Fruit fly (Drosophila melanogaster) whole organism, embryonic: ENCODE results near the gene CG2278.

Source experiments
- CG1024 ChIP-seq: fragments of 200-800 bp; sonication (Bioruptor generic); IDR thresholded peaks from 2 replicates; pipeline ENCODE4 v1.3.6; 2022; ENCODE audit warnings: missing biosample characterization, missing genetic modification characterization
- CG10274 ChIP-seq: fragments of 200-800 bp; sonication (Bioruptor generic); optimal IDR thresholded peaks from 3 replicates; lab custom pipeline; 2017; ENCODE audit warnings: missing biosample characterization, mild to moderate bottlenecking, missing genetic modification characterization
- CG10462 ChIP-seq: fragments of 200-800 bp; sonication (Bioruptor generic); optimal IDR thresholded peaks from 2 replicates; lab custom pipeline; 2016; ENCODE audit warnings: missing biosample characterization, missing genetic modification characterization
- CG10979 ChIP-seq: fragments of 200-800 bp; sonication (Bioruptor generic); optimal IDR thresholded peaks from 2 replicates; lab custom pipeline; 2018; ENCODE audit warnings: missing biosample characterization, mild to moderate bottlenecking, missing genetic modification characterization, moderate library complexity
- CG11504 ChIP-seq: fragments of 200-800 bp; sonication (Bioruptor generic); optimal IDR thresholded peaks from 3 replicates; lab custom pipeline; 2019; ENCODE audit warnings: missing biosample characterization, mild to moderate bottlenecking, missing genetic modification characterization, moderate library complexity
- CG12391 ChIP-seq: fragments of 200-800 bp; sonication (Bioruptor generic); optimal IDR thresholded peaks from 3 replicates; lab custom pipeline; 2018; ENCODE audit warnings: missing biosample characterization, mild to moderate bottlenecking, missing genetic modification characterization, moderate library complexity
- CG15011 ChIP-seq: fragments of 200-800 bp; sonication (Bioruptor generic); optimal IDR thresholded peaks from 3 replicates; lab custom pipeline; 2018; ENCODE audit warnings: missing biosample characterization, mild to moderate bottlenecking, missing genetic modification characterization
- CG17359 ChIP-seq: fragments of 200-800 bp; sonication (Bioruptor generic); optimal IDR thresholded peaks from 3 replicates; lab custom pipeline; 2018; ENCODE audit warnings: missing biosample characterization, mild to moderate bottlenecking, missing genetic modification characterization, moderate library complexity
- CG1832 ChIP-seq: fragments of 200-800 bp; sonication (Bioruptor generic); optimal IDR thresholded peaks from 2 replicates; lab custom pipeline; 2017; ENCODE audit warnings: missing biosample characterization, mild to moderate bottlenecking, missing genetic modification characterization, inconsistent platforms
- CG18599 ChIP-seq: fragments of 200-800 bp; sonication (Bioruptor generic); optimal IDR thresholded peaks from 3 replicates; lab custom pipeline; 2017; ENCODE audit warnings: missing biosample characterization, missing genetic modification characterization, mild to moderate bottlenecking, moderate library complexity, missing genetic modification reagents
- CG2202 ChIP-seq: fragments of 200-800 bp; sonication (Bioruptor generic); optimal IDR thresholded peaks from 2 replicates; lab custom pipeline; 2018; ENCODE audit warnings: missing biosample characterization, mild to moderate bottlenecking, missing genetic modification characterization
- CG30020 ChIP-seq: fragments of 200-800 bp; optimal IDR thresholded peaks from 2 replicates; lab custom pipeline; 2019; ENCODE audit warnings: missing biosample characterization, mild to moderate bottlenecking, missing genetic modification characterization, moderate library complexity
- CG3281 ChIP-seq: fragments of 200-800 bp; sonication (Bioruptor generic); optimal IDR thresholded peaks from 3 replicates; lab custom pipeline; 2017; ENCODE audit warnings: missing biosample characterization, mild to moderate bottlenecking, missing genetic modification characterization
- CG7357 ChIP-seq: fragments of 200-800 bp; sonication (Bioruptor generic); IDR thresholded peaks from 3 replicates; pipeline ENCODE4 v1.3.6; 2022; ENCODE audit warnings: missing biosample characterization, missing genetic modification characterization
- CG9215 ChIP-seq: fragments of 200-800 bp; sonication (Bioruptor generic); IDR thresholded peaks from 2 replicates; pipeline ENCODE4 v1.3.6; 2022; ENCODE audit warnings: missing biosample characterization, missing genetic modification characterization
- CG9437 ChIP-seq: fragments of 200-800 bp; sonication (Bioruptor generic); optimal IDR thresholded peaks from 2 replicates; lab custom pipeline; 2018; ENCODE audit warnings: missing biosample characterization, mild to moderate bottlenecking, missing genetic modification characterization
- Camta ChIP-seq: fragments of 200-800 bp; sonication (Bioruptor generic); optimal IDR thresholded peaks from 2 replicates; lab custom pipeline; 2016; ENCODE audit warnings: missing biosample characterization, missing genetic modification characterization
- CoRest ChIP-seq: fragments of 200-800 bp; sonication (Bioruptor generic); optimal IDR thresholded peaks from 3 replicates; lab custom pipeline; 2018; ENCODE audit warnings: missing biosample characterization, mild to moderate bottlenecking, missing genetic modification characterization, moderate library complexity
- CrebB ChIP-seq: fragments of 200-800 bp; sonication (Bioruptor generic); optimal IDR thresholded peaks from 3 replicates; lab custom pipeline; 2018; ENCODE audit warnings: missing biosample characterization, mild to moderate bottlenecking, missing genetic modification characterization
- HLH4C ChIP-seq: fragments of 200-800 bp; sonication (Bioruptor generic); IDR thresholded peaks from 3 replicates; pipeline ENCODE4 v1.3.6; 2022; ENCODE audit warnings: missing biosample characterization, missing genetic modification characterization; ENCODE audit not compliant: partially characterized antibody
- Hr78 ChIP-seq, 2 experiments: fragments of 200-800 bp in 1 of 2; fragments of >200 bp in 1 of 2; sonication (Bioruptor generic) in 1 of 2; optimal IDR thresholded peaks; 2 replicates each; lab custom pipeline; 2017 to 2019; ENCODE audit warnings: missing biosample characterization in 2 of 2, missing genetic modification characterization in 2 of 2, mild to moderate bottlenecking in 1 of 2, moderate library complexity in 1 of 2
- Lim3 ChIP-seq: fragments of 200-800 bp; sonication (Bioruptor generic); IDR thresholded peaks from 2 replicates; pipeline ENCODE4 v1.3.6; 2022; ENCODE audit warnings: missing biosample characterization, missing genetic modification characterization
- Med ChIP-seq: fragments of 200-800 bp; sonication (Bioruptor generic); peaks from one replicate; lab custom pipeline; 2016; ENCODE audit warnings: missing biosample characterization, missing genetic modification characterization, mild to moderate bottlenecking, inconsistent platforms, moderate library complexity
- Myb ChIP-seq: fragments of 200-800 bp; sonication (Bioruptor generic); optimal IDR thresholded peaks from 2 replicates; lab custom pipeline; 2016; ENCODE audit warnings: missing biosample characterization, missing genetic modification characterization
- NK7.1 ChIP-seq: fragments of 200-800 bp; sonication (Bioruptor generic); optimal IDR thresholded peaks from 3 replicates; lab custom pipeline; 2016; ENCODE audit warnings: missing biosample characterization, missing genetic modification characterization
- Ravus ChIP-seq: fragments of 200-800 bp; sonication (Bioruptor generic); IDR thresholded peaks from 2 replicates; pipeline ENCODE4 v1.3.6; 2022; ENCODE audit warnings: missing biosample characterization, missing genetic modification characterization
- Scr ChIP-seq: fragments of 200-800 bp; sonication (Bioruptor generic); IDR thresholded peaks from 2 replicates; pipeline ENCODE4 v1.3.6; 2022; ENCODE audit warnings: missing biosample characterization, missing genetic modification characterization; ENCODE audit not compliant: partially characterized antibody
- Sox100B ChIP-seq: fragments of 200-800 bp; sonication (Bioruptor generic); optimal IDR thresholded peaks from 3 replicates; lab custom pipeline; 2018; ENCODE audit warnings: missing biosample characterization, mild to moderate bottlenecking, missing genetic modification characterization
- Tbp ChIP-seq: fragments of >200 bp; optimal IDR thresholded peaks from 2 replicates; lab custom pipeline; 2018; ENCODE audit warnings: missing biosample characterization, missing genetic modification characterization
- Xrp1 ChIP-seq: fragments of 200-800 bp; sonication (Bioruptor generic); IDR thresholded peaks from 2 replicates; pipeline ENCODE4 v1.3.6; 2022; ENCODE audit warnings: missing biosample characterization, missing genetic modification characterization
- ara ChIP-seq: fragments of 200-800 bp; sonication (Bioruptor generic); IDR thresholded peaks from 2 replicates; pipeline ENCODE4 v1.3.6; 2022; ENCODE audit warnings: missing biosample characterization, missing genetic modification characterization
- ato ChIP-seq: fragments of 200-800 bp; sonication (Bioruptor generic); IDR thresholded peaks from 2 replicates; pipeline ENCODE4 v1.3.6; 2022; ENCODE audit warnings: missing biosample characterization, missing genetic modification characterization; ENCODE audit not compliant: partially characterized antibody
- bbx ChIP-seq: fragments of 200-800 bp; sonication (Bioruptor generic); IDR thresholded peaks from 2 replicates; pipeline ENCODE4 v1.3.6; 2022; ENCODE audit warnings: missing biosample characterization, missing genetic modification characterization; ENCODE audit not compliant: partially characterized antibody
- caup ChIP-seq: fragments of 200-800 bp; sonication (Bioruptor generic); optimal IDR thresholded peaks from 3 replicates; lab custom pipeline; 2017; ENCODE audit warnings: missing biosample characterization, mild to moderate bottlenecking, missing genetic modification characterization, moderate library complexity; ENCODE audit not compliant: severe bottlenecking
- danr ChIP-seq: fragments of 200-800 bp; sonication (Bioruptor generic); IDR thresholded peaks from 2 replicates; pipeline ENCODE4 v1.3.6; 2022; ENCODE audit warnings: missing biosample characterization, missing genetic modification characterization
- ham ChIP-seq: fragments of 200-800 bp; sonication (Bioruptor generic); IDR thresholded peaks from 2 replicates; pipeline ENCODE4 v1.3.6; 2022; ENCODE audit warnings: missing biosample characterization, missing genetic modification characterization
- inv ChIP-seq: fragments of 200-800 bp; sonication (Bioruptor generic); IDR thresholded peaks from 2 replicates; pipeline ENCODE4 v1.3.6; 2022; ENCODE audit warnings: missing biosample characterization, missing genetic modification characterization; ENCODE audit not compliant: partially characterized antibody
- jigr1 ChIP-seq: fragments of 200-800 bp; sonication (Bioruptor generic); IDR thresholded peaks from 3 replicates; pipeline ENCODE4 v1.3.6; 2022; ENCODE audit warnings: missing biosample characterization, missing genetic modification characterization
- kni ChIP-seq: fragments of 200-800 bp; sonication (Bioruptor generic); optimal IDR thresholded peaks from 3 replicates; lab custom pipeline; 2017; ENCODE audit warnings: mild to moderate bottlenecking, missing biosample characterization, missing genetic modification reagents, missing genetic modification characterization
- lola ChIP-seq, 3 experiments: fragments of >200 bp in 2 of 3; fragments of 200-800 bp in 1 of 3; sonication (Bioruptor generic) in 1 of 3; optimal IDR thresholded peaks; 2 replicates each; lab custom pipeline; 2017 to 2019; ENCODE audit warnings: missing biosample characterization in 3 of 3, missing genetic modification characterization in 3 of 3, mild to moderate bottlenecking in 1 of 3, moderate library complexity in 1 of 3
- nau ChIP-seq: fragments of 200-800 bp; sonication (Bioruptor generic); optimal IDR thresholded peaks from 3 replicates; lab custom pipeline; 2017; ENCODE audit warnings: missing biosample characterization, mild to moderate bottlenecking, missing genetic modification characterization, missing genetic modification reagents
- nerfin-1 ChIP-seq: fragments of 200-800 bp; sonication (Bioruptor generic); optimal IDR thresholded peaks from 3 replicates; lab custom pipeline; 2019; ENCODE audit warnings: missing biosample characterization, mild to moderate bottlenecking, missing genetic modification characterization, moderate library complexity
- oc ChIP-seq: fragments of 200-800 bp; sonication (Bioruptor generic); optimal IDR thresholded peaks from 2 replicates; lab custom pipeline; 2018; ENCODE audit warnings: missing biosample characterization, mild to moderate bottlenecking, missing genetic modification characterization, moderate library complexity
- p53 ChIP-seq: fragments of 200-800 bp; sonication (Bioruptor generic); optimal IDR thresholded peaks from 2 replicates; lab custom pipeline; 2016; ENCODE audit warnings: missing biosample characterization, missing genetic modification characterization
- pfk ChIP-seq: fragments of 200-800 bp; sonication (Bioruptor generic); optimal IDR thresholded peaks from 2 replicates; lab custom pipeline; 2018; ENCODE audit warnings: missing biosample characterization, mild to moderate bottlenecking, missing genetic modification characterization, moderate library complexity
- pros ChIP-seq: fragments of 200-800 bp; sonication (Bioruptor generic); optimal IDR thresholded peaks from 3 replicates; lab custom pipeline; 2019; ENCODE audit warnings: missing biosample characterization, mild to moderate bottlenecking, missing genetic modification characterization, moderate library complexity
- row ChIP-seq: fragments of 200-800 bp; sonication (Bioruptor generic); IDR thresholded peaks from 3 replicates; pipeline ENCODE4 v1.3.6; 2022; ENCODE audit warnings: missing biosample characterization, missing genetic modification characterization
- stc ChIP-seq: fragments of 200-800 bp; sonication (Bioruptor generic); IDR thresholded peaks from 2 replicates; pipeline ENCODE4 v1.3.6; 2022; ENCODE audit warnings: missing biosample characterization, missing genetic modification characterization
- wor ChIP-seq: fragments of 200-800 bp; sonication (Bioruptor generic); IDR thresholded peaks from 2 replicates; pipeline ENCODE4 v1.3.6; 2022; ENCODE audit warnings: missing biosample characterization, missing genetic modification characterization
- yki ChIP-seq: fragments of >200 bp; optimal IDR thresholded peaks from 3 replicates; lab custom pipeline; 2018

CG2278 gene

dm6 chrX:8157294-8157693 lies 12.8 kb downstream of the CG2278 start, which contains the start of the genes Traf6 and GIIIspla2 (continued):
- TF ChIP-seq Tbp (GFP tag; lab: Kevin White, UChicago) (no peak), pros (GFP tag; lab: Kevin White, UChicago) (no peak), ham (GFP tag; lab: Robert Waterston, UW) (peak; percentile 33; the same call in 1 of the 2 replicates), lola (GFP tag; optimal IDR thresholded peaks at IDR 0.05; lab: Kevin White, UChicago) (peak in 1 of 3 experiments; percentile 65), CG9215 (GFP tag; lab: Robert Waterston, UW) (peak; percentile 79; the same call in 1 of the 2 replicates), wor (GFP tag; lab: Robert Waterston, UW) (peak; percentile 69; the same call in 1 of the 2 replicates), CG10462 (GFP tag; lab: Kevin White, UChicago) (no peak), CG1832 (GFP tag; lab: Kevin White, UChicago) (no peak), Hr78 (GFP tag; optimal IDR thresholded peaks at IDR 0.05; lab: Kevin White, UChicago) (no peak), Myb (GFP tag; lab: Kevin White, UChicago) (peak; percentile 63), yki (lab: Kevin White, UChicago) (no peak), Ravus (peak; percentile 7; the same call in 1 of the 2 replicates), CG3281 (GFP tag; lab: Kevin White, UChicago) (peak; percentile 74), Xrp1 (peak; percentile 81), stc (GFP tag; lab: Robert Waterston, UW) (peak; percentile 59; the same call in 1 of the 2 replicates), ato (no peak), nerfin-1 (peak; percentile 48), HLH4C (GFP tag; lab: Robert Waterston, UW) (0 out of 3 replicates have a peak, but pooled peaks have one; percentile 26), CG10274 (GFP tag; lab: Kevin White, UChicago) (peak; percentile 32), CG7357 (GFP tag; lab: Robert Waterston, UW) (peak; percentile 100), inv (GFP tag; lab: Robert Waterston, UW) (no peak), caup (GFP tag; lab: Kevin White, UChicago) (peak; percentile 81), CG15011 (no peak), CrebB (tag; lab: Kevin White, UChicago) (peak; percentile 69), bbx (GFP tag; lab: Robert Waterston, UW) (no peak), CG17359 (tag; lab: Kevin White, UChicago) (peak; percentile 60), Scr (GFP tag; lab: Robert Waterston, UW) (peak; percentile 49), CG18599 (peak; percentile 84), danr (GFP tag; lab: Robert Waterston, UW) (no peak), CoRest (tag; lab: Kevin White, UChicago) (peak; percentile 82), Med (peak; percentile 96), jigr1 (no peak), nau (no peak), kni (GFP tag; lab: Kevin White, UChicago) (peak; percentile 41), CG2202 (no peak), CG1024 (GFP tag; lab: Robert Waterston, UW) (peak; percentile 27; the same call in 1 of the 2 replicates), Camta (GFP tag; lab: Kevin White, UChicago) (peak; percentile 63), pfk (GFP tag; lab: Kevin White, UChicago) (no peak), CG10979 (tag; lab: Kevin White, UChicago) (peak; percentile 67), p53 (peak; percentile 40), CG11504 (no peak), Sox100B (GFP tag; lab: Kevin White, UChicago) (no peak), oc (no peak), CG9437 (GFP tag; lab: Kevin White, UChicago) (peak; percentile 70), Lim3 (GFP tag; lab: Robert Waterston, UW) (no peak), ara (peak; percentile 79), NK7.1 (GFP tag; lab: Kevin White, UChicago) (peak; percentile 45), CG30020 (peak; percentile 71), CG12391 (tag; lab: Kevin White, UChicago) (peak; percentile 83), row (GFP tag; lab: Robert Waterston, UW) (peak; percentile 93)
